Fruit fly (Drosophila melanogaster): ENCODE results near the gene Cpr35B.

The Cpr35B gene

DNA sequence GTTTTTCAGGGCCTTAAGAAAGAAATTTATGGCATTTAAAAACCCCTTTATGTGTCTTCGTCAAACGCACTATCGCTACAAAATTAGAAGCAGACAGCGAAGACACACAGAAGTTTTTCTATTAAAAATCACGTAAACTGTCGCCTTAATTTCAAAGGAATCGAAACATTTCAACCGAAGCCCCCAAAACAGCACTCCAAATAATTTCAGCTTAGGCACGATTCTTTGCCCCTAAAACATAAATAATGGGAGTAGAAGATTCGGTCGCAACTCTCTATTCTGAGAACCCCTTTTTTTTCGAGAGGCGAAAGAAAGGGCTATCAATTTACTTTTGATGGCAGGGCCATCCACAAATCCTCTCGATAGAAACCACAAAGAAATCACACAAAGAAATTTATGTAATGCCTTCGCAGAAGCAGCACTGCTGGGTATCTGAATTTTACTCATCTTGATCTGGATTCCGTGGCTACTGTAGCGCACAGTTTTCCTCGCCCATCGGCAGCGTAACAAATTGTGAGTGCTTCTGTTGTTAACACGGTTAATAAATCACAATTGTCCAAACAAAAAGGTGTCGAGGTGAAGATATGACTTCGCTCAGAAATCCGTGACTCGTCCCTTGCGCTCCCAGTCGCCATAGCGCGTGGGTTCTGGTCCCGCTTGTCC is 25.0 kb upstream of the Cpr35B start:
- TF ChIP-seq CG7745 (tag; optimal IDR thresholded peaks at IDR 0.05) = peak; percentile 69
- TF ChIP-seq Kr (GFP tag; optimal IDR thresholded peaks at IDR 0.05) = peak; percentile 72
- TF ChIP-seq onecut (GFP tag; IDR thresholded peaks at IDR 0.05) = no peak
- peak in 1 of 2 experiments; percentile 21 for TF ChIP-seq Pdp1 (GFP tag; optimal IDR thresholded peaks at IDR 0.05)
- peak; percentile 7 for TF ChIP-seq run (tag; optimal IDR thresholded peaks at IDR 0.05)
- peak; percentile 55 for TF ChIP-seq Med (GFP tag)
- TF ChIP-seq CG17568 (GFP tag; optimal IDR thresholded peaks at IDR 0.05) = no peak
- TF ChIP-seq grn (GFP tag; optimal IDR thresholded peaks at IDR 0.05) = peak; percentile 57
- peak; percentile 45 for TF ChIP-seq cad (GFP tag; optimal IDR thresholded peaks at IDR 0.05)
- TF ChIP-seq odd (GFP tag; optimal IDR thresholded peaks at IDR 0.05) = peak; percentile 3
- TF ChIP-seq gsb-n (tag; optimal IDR thresholded peaks at IDR 0.05) = peak; percentile 83
- no peak for TF ChIP-seq prd (optimal IDR thresholded peaks at IDR 0.05)
- TF ChIP-seq prd (GFP tag; IDR thresholded peaks at IDR 0.05) = peak; percentile 32; the same call in 1 of the 3 replicates
- peak in 1 of 3 experiments; percentile 95 for TF ChIP-seq Stat92E (GFP tag; optimal IDR thresholded peaks at IDR 0.05)
- TF ChIP-seq sens (GFP tag) = peak; percentile 18
- TF ChIP-seq CG12391 (tag; optimal IDR thresholded peaks at IDR 0.05) = no peak
- no peak for TF ChIP-seq Myb (GFP tag; optimal IDR thresholded peaks at IDR 0.05)
- no peak for TF ChIP-seq CG6854 (GFP tag; optimal IDR thresholded peaks at IDR 0.05)
- no peak for TF ChIP-seq caup (GFP tag; optimal IDR thresholded peaks at IDR 0.05; ENCODE audit: severe bottlenecking)

DNA sequence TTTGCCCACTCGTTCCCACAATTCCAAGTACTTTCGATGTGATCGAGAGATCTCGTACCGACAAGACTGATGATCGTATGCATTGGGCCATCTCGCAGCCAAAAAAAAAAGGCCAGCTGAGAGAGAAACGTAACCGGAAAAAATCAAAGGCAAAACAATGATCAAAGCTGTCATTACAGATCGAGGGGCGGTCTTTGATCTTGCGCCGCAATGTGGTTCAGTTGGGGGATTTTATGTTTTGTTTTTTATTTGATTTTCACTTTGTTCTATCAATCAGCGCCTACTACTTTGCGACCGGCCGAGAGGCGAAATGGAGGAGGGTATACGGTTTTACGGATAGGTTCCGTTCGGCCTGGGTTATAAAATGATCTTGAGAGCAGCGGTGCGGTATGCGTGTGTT is 23.8 kb upstream of the Cpr35B start:
- TF ChIP-seq CG16779 (GFP tag; IDR thresholded peaks at IDR 0.05) = no peak
- TF ChIP-seq exex (tag; optimal IDR thresholded peaks at IDR 0.05) = no peak
- TF ChIP-seq Bdp1 (GFP tag; optimal IDR thresholded peaks at IDR 0.05) = no peak
- peak; percentile 20; the same call in 1 of the 2 replicates for TF ChIP-seq CG4360 (GFP tag; IDR thresholded peaks at IDR 0.05)
- TF ChIP-seq Atf6 (GFP tag; IDR thresholded peaks at IDR 0.05) = 0 out of 2 replicates have a peak, but pooled peaks have one; percentile 17
- peak in 1 of 2 experiments; percentile 4 for TF ChIP-seq Pdp1 (GFP tag; optimal IDR thresholded peaks at IDR 0.05)
- TF ChIP-seq CG43689 (GFP tag; IDR thresholded peaks at IDR 0.05) = no peak
- no peak for TF ChIP-seq CG7963 (GFP tag; IDR thresholded peaks at IDR 0.05; ENCODE audit: partially characterized antibody)
- TF ChIP-seq CG6765 (GFP tag; optimal IDR thresholded peaks at IDR 0.05) = no peak
- TF ChIP-seq fd64A (GFP tag; optimal IDR thresholded peaks at IDR 0.05) = peak; percentile 28
- no peak for TF ChIP-seq Hr3 (GFP tag; optimal IDR thresholded peaks at IDR 0.05)
- TF ChIP-seq CG11093 (GFP tag; IDR thresholded peaks at IDR 0.05) = no peak
- TF ChIP-seq CG5180 (GFP tag; optimal IDR thresholded peaks at IDR 0.05) = no peak
- TF ChIP-seq abd-A (tag; optimal IDR thresholded peaks at IDR 0.05) = peak; percentile 53
- no peak for TF ChIP-seq Side (GFP tag; optimal IDR thresholded peaks at IDR 0.05)
- no peak for TF ChIP-seq CG17385 (GFP tag; optimal IDR thresholded peaks at IDR 0.05)
- TF ChIP-seq CG15514 (GFP tag; optimal IDR thresholded peaks at IDR 0.05) = no peak
- peak; percentile 63 for TF ChIP-seq kni (GFP tag; optimal IDR thresholded peaks at IDR 0.05)
- TF ChIP-seq H15 (GFP tag; IDR thresholded peaks at IDR 0.05) = no peak
- TF ChIP-seq gcm2 (GFP tag; optimal IDR thresholded peaks at IDR 0.05) = no peak
- peak; percentile 16 for TF ChIP-seq org-1 (GFP tag; optimal IDR thresholded peaks at IDR 0.05)
- TF ChIP-seq Blimp-1 (GFP tag; optimal IDR thresholded peaks at IDR 0.05) = no peak
- no peak for TF ChIP-seq Hmx (GFP tag; optimal IDR thresholded peaks at IDR 0.05)
- TF ChIP-seq oc (tag; optimal IDR thresholded peaks at IDR 0.05) = no peak
- TF ChIP-seq CG4404 (GFP tag; IDR thresholded peaks at IDR 0.05) = no peak
- TF ChIP-seq Ada2b (GFP tag; IDR thresholded peaks at IDR 0.05) = no peak
- no peak for TF ChIP-seq fru (optimal IDR thresholded peaks at IDR 0.05)
- no peak for TF ChIP-seq CG14050 (GFP tag; IDR thresholded peaks at IDR 0.05)
- TF ChIP-seq CG10209 (GFP tag; optimal IDR thresholded peaks at IDR 0.05) = no peak
- no peak for TF ChIP-seq lmd (GFP tag; IDR thresholded peaks at IDR 0.05)
- no peak for TF ChIP-seq pnt (GFP tag; optimal IDR thresholded peaks at IDR 0.05)
- no peak for TF ChIP-seq Asciz (GFP tag; optimal IDR thresholded peaks at IDR 0.05)

Data from whole organism, embryonic.